Fruit fly (Drosophila melanogaster) whole organism, prepupa: ENCODE results near the gene CG6118.

ENCODE experiments used
- Blimp-1 ChIP-seq: fragments of 200-800 bp; sonication (Bioruptor generic); optimal IDR thresholded peaks from 3 replicates; lab custom pipeline; 2017; ENCODE audit warnings: missing biosample characterization, missing genetic modification characterization, mild to moderate bottlenecking, moderate library complexity, missing genetic modification reagents
- CG11294 ChIP-seq: fragments of 200-800 bp; sonication (Bioruptor generic); IDR thresholded peaks from 2 replicates; pipeline ENCODE4 v1.3.6; 2022; ENCODE audit warnings: missing biosample characterization, missing genetic modification characterization
- CG11762 ChIP-seq: fragments of 200-800 bp; sonication (Bioruptor generic); optimal IDR thresholded peaks from 3 replicates; lab custom pipeline; 2016; ENCODE audit warnings: missing biosample characterization, missing genetic modification characterization; ENCODE audit not compliant: insufficient read depth
- CG15336 ChIP-seq: fragments of 200-800 bp; sonication (Bioruptor generic); IDR thresholded peaks from 2 replicates; pipeline ENCODE4 v1.3.6; 2022; ENCODE audit warnings: missing biosample characterization, missing genetic modification characterization
- CG3032 ChIP-seq: fragments of 200-800 bp; optimal IDR thresholded peaks from 2 replicates; lab custom pipeline; 2019; ENCODE audit warnings: missing biosample characterization, mild to moderate bottlenecking, missing genetic modification characterization, moderate library complexity
- CG32006 ChIP-seq: fragments of 200-800 bp; sonication (Bioruptor generic); optimal IDR thresholded peaks from 3 replicates; lab custom pipeline; 2017; ENCODE audit warnings: missing biosample characterization, mild to moderate bottlenecking, missing genetic modification characterization
- CG34406 ChIP-seq: fragments of 200-800 bp; sonication (Bioruptor generic); optimal IDR thresholded peaks from 3 replicates; lab custom pipeline; 2016; ENCODE audit warnings: missing biosample characterization, missing genetic modification characterization
- CG3919 ChIP-seq: fragments of 200-800 bp; sonication (Bioruptor generic); optimal IDR thresholded peaks from 3 replicates; lab custom pipeline; 2016; ENCODE audit warnings: missing biosample characterization, missing genetic modification characterization
- CG4318 ChIP-seq: fragments of 200-800 bp; sonication (Bioruptor generic); optimal IDR thresholded peaks from 3 replicates; lab custom pipeline; 2017; ENCODE audit warnings: missing biosample characterization, mild to moderate bottlenecking, missing genetic modification characterization
- CG6163 ChIP-seq: fragments of 200-800 bp; sonication (Bioruptor generic); IDR thresholded peaks from 3 replicates; pipeline ENCODE4 v1.3.6; 2022; ENCODE audit warnings: missing biosample characterization, missing genetic modification characterization
- CG6276 ChIP-seq: fragments of 200-800 bp; sonication (Bioruptor generic); optimal IDR thresholded peaks from 2 replicates; lab custom pipeline; 2017; ENCODE audit warnings: missing biosample characterization, mild to moderate bottlenecking, missing genetic modification characterization
- CG6792 ChIP-seq: fragments of 200-800 bp; sonication (Bioruptor generic); optimal IDR thresholded peaks from 3 replicates; lab custom pipeline; 2016; ENCODE audit warnings: missing biosample characterization, missing genetic modification characterization
- CG6854 ChIP-seq: fragments of 200-800 bp; sonication (Bioruptor generic); optimal IDR thresholded peaks from 2 replicates; lab custom pipeline; 2017; ENCODE audit warnings: missing biosample characterization, mild to moderate bottlenecking, missing genetic modification characterization
- CG8119 ChIP-seq: fragments of 200-800 bp; sonication (Bioruptor generic); IDR thresholded peaks from 3 replicates; pipeline ENCODE4 v1.3.6; 2022; ENCODE audit warnings: missing biosample characterization, missing genetic modification characterization
- CG8319 ChIP-seq: fragments of 200-800 bp; sonication (Bioruptor generic); optimal IDR thresholded peaks from 3 replicates; lab custom pipeline; 2016; ENCODE audit warnings: missing biosample characterization, missing genetic modification characterization
- CG8632 ChIP-seq: fragments of 200-800 bp; sonication (Bioruptor generic); optimal IDR thresholded peaks from 3 replicates; lab custom pipeline; 2016; ENCODE audit warnings: missing biosample characterization, missing genetic modification characterization
- Eip78C ChIP-seq: fragments of 200-800 bp; sonication (Bioruptor generic); peaks from one replicate; lab custom pipeline; 2016; ENCODE audit warnings: missing biosample characterization, missing genetic modification characterization
- Eip93F ChIP-seq: fragments of 200-800 bp; sonication (Bioruptor generic); optimal IDR thresholded peaks from 2 replicates; lab custom pipeline; 2016; ENCODE audit warnings: missing biosample characterization, mild to moderate bottlenecking, missing genetic modification characterization
- Ets21C ChIP-seq: fragments of 200-800 bp; sonication (Bioruptor generic); optimal IDR thresholded peaks from 3 replicates; lab custom pipeline; 2016; ENCODE audit warnings: missing biosample characterization, missing genetic modification characterization
- Ets96B ChIP-seq: fragments of 200-800 bp; optimal IDR thresholded peaks from 2 replicates; lab custom pipeline; 2019; ENCODE audit warnings: missing biosample characterization, mild to moderate bottlenecking, missing genetic modification characterization, moderate library complexity
- Gug ChIP-seq: fragments of 200-800 bp; sonication (Bioruptor generic); IDR thresholded peaks from 2 replicates; pipeline ENCODE4 v1.3.6; 2022; ENCODE audit warnings: missing biosample characterization, missing genetic modification characterization
- Hr38 ChIP-seq: sonication (Bioruptor generic); optimal IDR thresholded peaks from 2 replicates; lab custom pipeline; 2016; ENCODE audit warnings: missing biosample characterization, missing genetic modification characterization
- Hr4 ChIP-seq: fragments of 200-800 bp; sonication (Bioruptor generic); optimal IDR thresholded peaks from 3 replicates; lab custom pipeline; 2016; ENCODE audit warnings: missing biosample characterization, missing genetic modification characterization
- Lpt ChIP-seq: fragments of 200-800 bp; sonication (Bioruptor generic); optimal IDR thresholded peaks from 3 replicates; lab custom pipeline; 2016; ENCODE audit warnings: missing biosample characterization, missing genetic modification characterization
- Met ChIP-seq: fragments of 200-800 bp; sonication (Bioruptor generic); optimal IDR thresholded peaks from 3 replicates; lab custom pipeline; 2016; ENCODE audit warnings: missing biosample characterization, missing genetic modification characterization
- OdsH ChIP-seq: fragments of 200-800 bp; sonication (Bioruptor generic); optimal IDR thresholded peaks from 3 replicates; lab custom pipeline; 2016; ENCODE audit warnings: missing biosample characterization, missing genetic modification characterization
- Sox102F ChIP-seq: fragments of 200-800 bp; sonication (Bioruptor generic); optimal IDR thresholded peaks from 2 replicates; lab custom pipeline; 2016; ENCODE audit warnings: missing biosample characterization, mild to moderate bottlenecking, missing genetic modification characterization
- Sox15 ChIP-seq: fragments of 200-800 bp; sonication (Bioruptor generic); optimal IDR thresholded peaks from 3 replicates; lab custom pipeline; 2016; ENCODE audit warnings: missing biosample characterization, missing genetic modification characterization
- achi ChIP-seq: fragments of 200-800 bp; sonication (Bioruptor generic); optimal IDR thresholded peaks from 3 replicates; lab custom pipeline; 2016; ENCODE audit warnings: missing biosample characterization, missing genetic modification characterization
- acj6 ChIP-seq: fragments of 200-800 bp; sonication (Bioruptor generic); optimal IDR thresholded peaks from 3 replicates; lab custom pipeline; 2016; ENCODE audit warnings: missing biosample characterization, missing genetic modification characterization
- dac ChIP-seq: fragments of 200-800 bp; sonication (Bioruptor generic); optimal IDR thresholded peaks from 2 replicates; lab custom pipeline; 2017; ENCODE audit warnings: missing biosample characterization, mild to moderate bottlenecking, missing genetic modification characterization
- eg ChIP-seq: fragments of 200-800 bp; sonication (Bioruptor generic); IDR thresholded peaks from 3 replicates; pipeline ENCODE4 v1.3.6; 2022; ENCODE audit warnings: missing biosample characterization, missing genetic modification characterization
- esn ChIP-seq: fragments of 200-800 bp; sonication (Bioruptor generic); optimal IDR thresholded peaks from 2 replicates; lab custom pipeline; 2016; ENCODE audit warnings: missing biosample characterization, mild to moderate bottlenecking, missing genetic modification characterization, moderate library complexity
- fd59A ChIP-seq: fragments of 200-800 bp; sonication (Bioruptor generic); optimal IDR thresholded peaks from 2 replicates; lab custom pipeline; 2017; ENCODE audit warnings: missing biosample characterization, mild to moderate bottlenecking, missing genetic modification characterization, missing genetic modification reagents
- fkh ChIP-seq: fragments of 200-800 bp; sonication (Bioruptor generic); optimal IDR thresholded peaks from 3 replicates; lab custom pipeline; 2017; ENCODE audit warnings: missing biosample characterization, mild to moderate bottlenecking, missing genetic modification characterization, moderate library complexity
- lz ChIP-seq: fragments of 200-800 bp; sonication (Bioruptor generic); optimal IDR thresholded peaks from 3 replicates; lab custom pipeline; 2016; ENCODE audit warnings: missing biosample characterization, missing genetic modification characterization
- net ChIP-seq: fragments of 200-800 bp; sonication (Bioruptor generic); optimal IDR thresholded peaks from 3 replicates; lab custom pipeline; 2016; ENCODE audit warnings: missing biosample characterization, missing genetic modification characterization
- pdm3 ChIP-seq: fragments of 200-800 bp; sonication (Bioruptor generic); optimal IDR thresholded peaks from 3 replicates; lab custom pipeline; 2016; ENCODE audit warnings: missing biosample characterization, missing genetic modification characterization
- salr ChIP-seq, 2 experiments: fragments of 200-800 bp; sonication (Bioruptor generic); optimal IDR thresholded peaks; 3 replicates each; lab custom pipeline; 2016 to 2018; ENCODE audit warnings: missing biosample characterization in 2 of 2, missing genetic modification characterization in 2 of 2, mild to moderate bottlenecking in 1 of 2
- svp ChIP-seq: fragments of 200-800 bp; sonication (Bioruptor generic); peaks from one replicate; lab custom pipeline; 2016; ENCODE audit warnings: missing biosample characterization, missing genetic modification characterization
- topi ChIP-seq: fragments of 200-800 bp; sonication (Bioruptor generic); optimal IDR thresholded peaks from 3 replicates; lab custom pipeline; 2016; ENCODE audit warnings: missing biosample characterization, missing genetic modification characterization
- vri ChIP-seq: fragments of 200-800 bp; sonication (Bioruptor generic); optimal IDR thresholded peaks from 3 replicates; lab custom pipeline; 2016; ENCODE audit warnings: missing biosample characterization, mild to moderate bottlenecking, missing genetic modification characterization

CG6118 gene

DNA sequence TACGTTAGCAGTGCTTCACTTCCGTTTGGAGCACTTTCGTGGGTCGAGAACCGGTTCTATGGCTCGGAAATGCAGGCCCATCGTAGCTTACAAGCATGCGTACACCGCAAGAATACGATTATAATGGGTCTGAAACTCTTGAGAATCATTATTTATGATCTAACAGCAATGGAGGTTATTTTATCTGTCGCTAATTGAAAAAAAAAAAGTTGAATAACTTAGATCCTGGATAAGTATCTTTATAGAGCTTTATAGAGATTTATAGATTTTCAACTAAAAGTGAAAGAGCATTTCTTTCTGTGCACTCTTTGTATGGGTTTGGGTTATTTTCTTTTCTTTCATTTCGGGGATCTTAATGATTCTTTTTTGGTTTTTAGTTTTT lies 6.7 kb downstream of the CG6118 start (continued):
- TF ChIP-seq Ets96B (tag; lab: Kevin White, UChicago) = peak; percentile 53
- TF ChIP-seq topi = peak; percentile 90
- peak; percentile 55 for TF ChIP-seq CG8319 (GFP tag; lab: Kevin White, UChicago)
- peak; percentile 94 for TF ChIP-seq Met (GFP tag; lab: Kevin White, UChicago)
- peak; percentile 70 for TF ChIP-seq Eip93F
- peak in 1 of 2 experiments; percentile 62 for TF ChIP-seq salr (GFP tag; optimal IDR thresholded peaks at IDR 0.05; lab: Kevin White, UChicago)
- peak; percentile 85 for TF ChIP-seq vri (GFP tag; lab: Kevin White, UChicago)
- peak; percentile 85 for TF ChIP-seq CG6792 (GFP tag; lab: Kevin White, UChicago)

- TF ChIP-seq CG3919 (no peak), CG6854 (GFP tag; lab: Kevin White, UChicago) (peak; percentile 88), eg (GFP tag; lab: Robert Waterston, UW) (0 out of 3 replicates have a peak, but pooled peaks have one; percentile 12), Eip78C (GFP tag; lab: Kevin White, UChicago) (peak; percentile 34), Blimp-1 (GFP tag; lab: Kevin White, UChicago) (peak; percentile 99), CG15336 (no peak), Sox102F (GFP tag; lab: Kevin White, UChicago) (peak; percentile 7)
Observed at dm6 chr3R:15427199-15427817, 7.2 kb downstream of the CG6118 start.

- TF ChIP-seq CG8119 (GFP tag; lab: Robert Waterston, UW) = peak; percentile 80
- TF ChIP-seq Sox102F (GFP tag; lab: Kevin White, UChicago) = no peak
- peak; percentile 3 for TF ChIP-seq CG8319 (GFP tag; lab: Kevin White, UChicago)
- peak; percentile 53 for TF ChIP-seq Lpt (GFP tag; lab: Kevin White, UChicago)
- TF ChIP-seq Blimp-1 (GFP tag; lab: Kevin White, UChicago) = peak; percentile 85
- peak; percentile 56 for TF ChIP-seq Gug
- TF ChIP-seq pdm3 (GFP tag; lab: Kevin White, UChicago) = peak; percentile 62
- peak; percentile 40 for TF ChIP-seq CG6792 (GFP tag; lab: Kevin White, UChicago)
- peak; percentile 50 for TF ChIP-seq achi (GFP tag; lab: Kevin White, UChicago)
- peak; percentile 31 for TF ChIP-seq CG11762 (GFP tag; lab: Kevin White, UChicago)
- TF ChIP-seq dac (GFP tag; lab: Kevin White, UChicago) = peak; percentile 55
- TF ChIP-seq CG34406 (GFP tag; lab: Kevin White, UChicago) = no peak
- TF ChIP-seq salr (GFP tag; optimal IDR thresholded peaks at IDR 0.05; lab: Kevin White, UChicago) = peak in 1 of 2 experiments; percentile 44
- peak; percentile 81 for TF ChIP-seq eg (GFP tag; lab: Robert Waterston, UW)
- no peak for TF ChIP-seq esn (GFP tag; lab: Kevin White, UChicago)
- 0 out of 2 replicates have a peak, but pooled peaks have one; percentile 10 for TF ChIP-seq CG11294
- no peak for TF ChIP-seq Hr38 (GFP tag; lab: Kevin White, UChicago)
- no peak for TF ChIP-seq CG3032
- TF ChIP-seq Sox15 (GFP tag; lab: Kevin White, UChicago) = peak; percentile 14
- TF ChIP-seq CG6163 (GFP tag; lab: Robert Waterston, UW) = peak; percentile 66
- TF ChIP-seq fd59A = no peak
- peak; percentile 64 for TF ChIP-seq CG3919
- peak; percentile 1 for TF ChIP-seq CG8632 (GFP tag; lab: Kevin White, UChicago)
- TF ChIP-seq lz (GFP tag; lab: Kevin White, UChicago) = no peak
- TF ChIP-seq Hr4 (GFP tag; lab: Kevin White, UChicago) = peak; percentile 89
- peak; percentile 66 for TF ChIP-seq acj6 (GFP tag; lab: Kevin White, UChicago)
- TF ChIP-seq svp (GFP tag; lab: Kevin White, UChicago) = peak; percentile 54
- TF ChIP-seq CG32006 = peak; percentile 86
- no peak for TF ChIP-seq fkh (GFP tag; lab: Kevin White, UChicago)
- TF ChIP-seq CG6854 (GFP tag; lab: Kevin White, UChicago) = no peak
- peak; percentile 92 for TF ChIP-seq Eip78C (GFP tag; lab: Kevin White, UChicago)
- no peak for TF ChIP-seq Ets21C (GFP tag; lab: Kevin White, UChicago)
- TF ChIP-seq CG15336 = peak; percentile 81
- no peak for TF ChIP-seq Met (GFP tag; lab: Kevin White, UChicago)
- TF ChIP-seq CG6276 (GFP tag; lab: Kevin White, UChicago) = peak; percentile 76
- TF ChIP-seq CG4318 (GFP tag; lab: Kevin White, UChicago) = peak; percentile 57
- TF ChIP-seq net (GFP tag; lab: Kevin White, UChicago) = peak; percentile 39
- peak; percentile 69 for TF ChIP-seq OdsH
Observed at dm6 chr3R:15425638-15426487, 8.7 kb downstream of the CG6118 start.
